Worm (Caenorhabditis elegans) whole organism, dauer: ENCODE measurements around the gene ptpn-22.

ENCODE experiments used
- unc-62 ChIP-seq: sonication (generic microtip); optimal IDR thresholded peaks from 2 replicates; lab custom pipeline; 2017; ENCODE audit warnings: missing biosample characterization, missing genetic modification reagents, missing genetic modification characterization

The ptpn-22 gene

DNA sequence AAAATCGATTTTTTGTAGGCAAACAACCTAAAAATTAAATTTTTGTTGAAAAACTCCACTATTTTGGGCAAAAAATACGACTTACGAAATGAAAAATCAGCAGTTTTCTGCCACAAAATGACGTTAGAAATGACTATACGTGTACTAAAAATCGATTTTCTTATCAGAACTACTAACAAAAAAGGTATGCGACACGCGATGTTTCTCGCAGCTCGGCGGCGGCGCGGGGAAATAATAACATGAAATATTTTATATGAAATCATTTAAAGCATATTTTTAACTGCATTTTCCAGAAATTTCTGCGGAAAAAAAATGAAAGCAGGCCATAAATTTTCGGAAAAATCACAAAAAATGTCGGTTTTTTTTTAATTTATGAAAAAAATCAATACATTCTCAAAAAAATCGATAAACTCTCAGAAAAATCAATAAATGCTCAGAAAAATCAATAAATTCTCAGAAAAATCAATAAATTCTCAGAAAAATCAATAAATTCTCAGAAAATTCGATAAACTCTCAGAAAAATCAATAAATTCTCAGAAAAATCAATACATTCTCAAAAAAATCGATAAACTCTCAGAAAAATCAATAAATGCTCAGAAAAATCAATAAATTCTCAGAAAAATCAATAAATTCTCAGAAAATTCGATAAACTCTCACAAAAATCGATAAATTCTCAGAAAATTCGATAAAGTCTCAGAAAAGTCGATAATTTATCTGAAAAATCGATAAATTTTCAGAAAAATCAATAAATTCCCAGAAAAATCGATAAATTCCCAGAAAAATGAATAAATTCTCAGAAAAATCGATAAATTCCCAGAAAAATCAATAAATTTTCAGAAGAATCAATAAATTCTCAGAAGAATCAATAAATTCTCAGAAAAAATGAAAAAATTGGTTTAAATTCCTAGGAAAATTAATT lies at the start of gene ptpn-22:
Gene ptpn-22 (minus strand): TSS at position 158 of the 919 bp plus-strand sequence.
- TF ChIP-seq unc-62 (GFP tag; lab: Kevin White, UChicago): no peak

DNA sequence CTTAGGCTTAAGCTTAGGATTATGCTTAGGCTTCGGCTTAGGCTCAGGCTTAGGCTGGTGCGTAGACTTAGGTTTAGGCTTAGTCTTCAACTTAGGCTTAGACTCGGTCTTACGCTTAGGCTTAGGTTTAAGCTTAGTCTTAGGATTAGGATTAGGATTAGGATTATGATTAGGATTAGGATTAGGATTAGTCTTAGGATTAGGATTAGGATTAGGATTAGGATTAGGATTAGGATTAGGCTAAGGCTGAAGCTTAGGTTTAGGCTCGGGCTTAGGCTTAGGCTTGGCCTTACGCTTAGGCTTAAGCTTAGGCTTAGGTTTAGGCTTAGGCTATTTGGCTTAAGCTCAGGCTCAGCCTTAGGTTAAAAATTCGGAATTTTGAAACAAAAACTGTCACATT lies 45.1 kb upstream of the ptpn-22 start:
- TF ChIP-seq unc-62 (GFP tag; lab: Kevin White, UChicago): no peak

DNA sequence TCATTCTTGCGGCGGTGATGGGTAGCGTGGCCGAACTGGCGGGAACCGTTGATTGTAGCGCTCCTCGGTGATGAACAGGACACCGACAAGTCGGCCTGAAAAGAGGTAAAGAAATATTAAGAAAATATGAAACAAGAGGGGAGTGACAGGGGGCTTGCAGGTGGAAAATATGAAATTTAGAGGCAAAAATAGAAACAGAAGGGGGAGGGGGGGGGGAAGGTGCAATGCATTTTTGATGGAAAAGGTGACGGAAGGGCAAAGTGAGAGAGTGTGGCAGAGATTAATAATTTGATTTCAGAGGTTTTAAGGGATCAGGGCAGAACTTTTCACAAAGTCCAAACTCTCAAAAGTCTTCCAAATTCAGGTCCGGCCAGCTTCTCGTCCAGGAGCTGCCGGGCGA lies 41.5 kb upstream of the ptpn-22 start, which contains the start of gene frpr-19:
Gene frpr-19 (minus strand): TSS at position 101 of the 400 bp plus-strand sequence.
- no peak for TF ChIP-seq unc-62 (GFP tag; lab: Kevin White, UChicago)

DNA sequence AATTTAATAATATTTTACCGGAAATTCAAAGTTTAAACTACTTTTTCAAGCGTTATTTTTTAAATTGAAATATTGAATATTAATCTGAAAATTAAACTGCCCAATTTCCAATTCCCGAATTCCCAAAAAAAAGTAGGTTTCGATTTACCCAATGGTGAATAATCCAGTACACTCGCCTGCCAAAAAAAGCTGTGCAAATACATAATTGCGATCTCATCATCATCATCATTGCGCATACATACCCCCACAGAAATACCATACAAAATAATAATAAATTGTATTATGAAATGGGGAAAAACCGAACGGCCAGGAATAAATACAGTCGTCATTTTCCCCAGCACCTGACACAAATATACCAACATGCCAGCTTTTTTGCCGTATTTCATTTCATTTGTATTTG lies 31.8 kb upstream of the ptpn-22 start, which contains the start of gene Y41D4A.1:
Gene Y41D4A.1 (plus strand): TSS at position 301 of the 400 bp plus-strand sequence.
- TF ChIP-seq unc-62 (GFP tag; lab: Kevin White, UChicago): no peak

DNA sequence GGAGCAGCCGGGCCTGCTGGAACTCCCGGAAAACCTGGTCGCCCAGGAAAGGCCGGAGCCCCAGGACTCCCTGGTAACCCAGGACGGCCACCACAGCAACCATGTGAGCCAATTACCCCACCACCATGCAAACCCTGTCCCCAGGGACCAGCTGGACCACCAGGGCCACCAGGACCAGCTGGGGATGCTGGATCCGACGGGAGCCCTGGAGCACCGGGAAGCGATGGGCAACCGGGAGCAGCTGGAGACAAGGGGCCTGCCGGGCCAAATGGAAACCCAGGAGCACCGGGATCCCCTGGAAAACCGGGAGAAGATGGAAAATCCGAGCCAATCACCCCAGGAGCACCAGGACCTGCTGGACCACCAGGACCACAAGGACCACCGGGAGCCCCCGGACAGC lies 29.0 kb upstream of the ptpn-22 start:
- no peak for TF ChIP-seq unc-62 (GFP tag; lab: Kevin White, UChicago)

DNA sequence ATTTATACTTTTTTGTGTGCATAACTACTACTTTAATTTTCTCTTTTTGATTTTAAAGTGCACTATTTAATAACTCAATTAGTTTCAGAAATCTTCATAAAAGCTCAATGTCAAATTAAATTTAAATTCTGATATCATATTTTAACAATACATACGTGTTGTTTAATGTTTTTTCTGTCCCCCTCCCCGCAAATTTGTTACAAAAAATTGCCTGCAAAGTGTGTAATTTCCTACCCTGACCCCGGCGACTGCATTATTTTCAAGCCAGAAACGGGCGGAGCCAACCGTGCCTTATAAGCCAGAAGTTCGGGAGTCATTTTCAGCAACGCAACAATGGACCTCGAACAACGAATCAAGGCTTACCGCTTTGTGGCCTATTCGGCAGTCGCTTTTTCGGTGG lies 28.2 kb upstream of the ptpn-22 start, which contains the start of gene col-108:
Gene col-108 (plus strand): TSS at position 301 of the 400 bp plus-strand sequence.
- no peak for TF ChIP-seq unc-62 (GFP tag; lab: Kevin White, UChicago)

DNA sequence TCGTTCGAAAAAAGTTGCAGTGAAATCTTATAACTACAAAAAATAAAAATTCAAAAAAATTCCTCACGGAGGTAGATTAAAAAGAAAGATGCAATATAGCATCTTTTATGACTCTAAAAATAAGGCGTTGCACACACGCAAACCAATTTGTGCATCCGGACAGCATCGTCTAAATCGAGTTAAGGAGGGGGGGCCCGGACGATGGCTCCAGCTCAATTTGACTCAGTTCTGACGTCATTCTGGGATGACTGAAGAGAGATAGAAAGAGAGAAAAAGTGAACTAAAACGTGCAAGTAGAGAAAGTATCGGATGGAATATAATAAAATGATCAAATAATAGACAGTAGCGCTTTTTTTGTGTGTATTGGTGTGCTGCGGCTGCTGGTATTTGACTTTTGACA lies 25.9 kb upstream of the ptpn-22 start:
- TF ChIP-seq unc-62 (GFP tag; lab: Kevin White, UChicago): no peak

DNA sequence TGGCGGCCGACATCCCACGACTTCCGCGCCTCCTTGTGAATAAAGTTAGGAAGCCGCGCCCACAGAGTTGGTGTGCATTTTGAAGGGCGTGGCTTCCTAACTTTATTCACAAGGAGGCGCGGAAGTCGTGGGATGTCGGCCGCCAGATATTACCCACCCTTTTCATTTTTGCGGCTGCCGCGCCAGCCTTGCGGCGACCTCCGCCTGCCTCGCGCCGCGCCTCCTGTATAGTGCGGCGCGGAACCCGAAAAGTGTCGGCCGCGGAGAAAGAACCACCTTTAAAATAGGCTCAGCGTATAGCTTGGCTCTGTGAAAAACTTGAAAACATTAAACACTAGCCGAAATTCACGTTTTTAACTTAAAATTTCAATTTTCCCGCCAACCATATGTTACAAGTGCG lies 23.4 kb upstream of the ptpn-22 start:
- TF ChIP-seq unc-62 (GFP tag; lab: Kevin White, UChicago): no peak

DNA sequence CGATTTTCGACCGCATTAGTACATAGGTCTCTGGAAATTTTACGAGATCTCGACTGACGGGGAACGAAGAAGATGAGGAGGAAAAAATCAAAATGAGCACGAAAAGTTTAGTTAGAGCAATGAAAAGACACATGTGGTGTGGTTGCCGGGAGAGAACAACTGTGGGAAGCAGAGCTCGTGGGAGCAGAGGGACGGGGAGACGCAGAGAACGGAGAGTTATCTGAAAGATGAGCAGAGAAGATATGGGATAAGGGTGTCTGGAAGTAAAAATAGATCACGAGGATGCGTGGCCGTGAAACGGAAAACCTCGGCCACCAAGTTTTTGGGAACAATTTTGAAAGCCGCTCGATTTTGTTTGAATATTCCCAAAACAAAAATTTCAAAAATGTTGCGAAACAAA lies 21.5 kb upstream of the ptpn-22 start, which contains the start of gene Y41D4A.7:
Gene Y41D4A.7 (minus strand): TSS at position 18 of the 400 bp plus-strand sequence.
- no peak for TF ChIP-seq unc-62 (GFP tag; lab: Kevin White, UChicago)

DNA sequence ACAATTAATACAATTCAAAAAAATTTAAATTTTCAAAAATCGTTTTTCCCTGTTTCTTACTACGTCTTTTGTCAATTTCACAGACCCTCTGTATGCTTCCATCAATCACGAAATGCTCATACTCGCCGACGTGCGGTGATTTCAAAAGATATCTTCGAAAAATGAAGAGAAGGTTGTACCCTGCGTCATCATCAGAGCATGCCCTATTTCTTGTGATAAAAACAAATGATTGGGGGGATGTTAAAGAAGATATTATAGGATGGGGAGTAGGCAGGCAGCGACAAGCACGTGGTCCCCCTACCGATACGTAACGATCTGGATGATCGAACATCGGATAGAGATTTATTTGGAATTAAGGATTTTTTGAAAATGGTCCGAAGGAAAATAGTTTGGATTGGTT lies 18.5 kb upstream of the ptpn-22 start:
- no peak for TF ChIP-seq unc-62 (GFP tag; lab: Kevin White, UChicago)

DNA sequence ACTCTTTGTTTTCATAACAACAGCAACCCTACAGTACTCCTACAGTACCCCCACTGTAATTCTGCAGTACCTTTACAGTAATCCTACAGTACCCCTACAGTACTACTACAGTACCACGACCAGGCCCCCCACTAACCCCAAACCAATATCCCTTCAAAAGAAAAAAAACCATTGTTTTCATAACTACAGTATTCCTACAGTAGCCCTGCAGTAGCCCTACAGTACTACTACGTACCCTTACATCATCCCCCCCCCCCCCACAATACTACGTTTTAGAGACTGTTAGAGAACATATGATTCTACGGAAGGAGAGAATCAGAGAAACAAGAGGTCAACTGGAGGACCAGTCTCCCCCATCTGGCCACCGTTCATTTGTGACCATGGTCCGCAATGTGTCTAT lies 13.4 kb upstream of the ptpn-22 start, which contains the start of gene Y41D4A.3:
Gene Y41D4A.3 (plus strand): TSS at position 301 of the 400 bp plus-strand sequence.
- TF ChIP-seq unc-62 (GFP tag; lab: Kevin White, UChicago): no peak

DNA sequence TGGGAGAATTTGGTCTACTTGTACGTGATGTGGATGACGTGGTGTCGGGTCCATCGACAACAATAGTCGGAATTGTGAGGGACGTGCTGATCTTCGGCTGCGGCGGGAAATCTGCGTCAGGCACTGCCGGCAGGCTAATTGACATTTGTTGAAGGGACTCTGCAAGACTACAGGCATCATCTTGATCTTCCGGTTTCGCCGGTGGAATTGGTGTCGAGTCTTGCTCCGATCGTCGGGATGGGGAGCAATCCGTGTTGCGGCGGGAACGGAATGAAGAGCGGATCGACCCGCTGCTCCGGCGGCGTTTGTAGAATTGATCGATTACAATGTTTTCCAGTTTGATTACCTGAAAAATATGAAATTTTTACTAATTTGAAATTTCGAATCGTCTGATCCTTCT lies 12.4 kb upstream of the ptpn-22 start:
- no peak for TF ChIP-seq unc-62 (GFP tag; lab: Kevin White, UChicago)

DNA sequence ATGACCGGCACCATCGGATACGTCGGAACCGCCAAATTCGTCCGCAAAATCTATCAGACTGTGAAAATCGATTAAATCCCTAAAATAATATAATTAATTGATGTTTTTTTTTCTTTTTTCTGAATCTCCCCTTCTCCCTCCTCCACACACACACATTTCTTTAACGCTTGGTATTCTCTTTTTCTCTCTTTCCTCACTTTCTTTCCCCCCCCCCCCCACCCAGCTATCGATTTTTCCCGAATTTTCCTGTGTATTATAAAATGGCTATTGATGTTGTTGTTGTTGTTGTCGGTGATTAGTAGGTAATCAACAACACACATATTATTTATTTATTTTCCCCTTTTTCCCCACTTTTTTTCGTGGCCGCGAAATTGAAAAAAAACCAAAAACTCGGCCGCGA lies 11.2 kb upstream of the ptpn-22 start:
- no peak for TF ChIP-seq unc-62 (GFP tag; lab: Kevin White, UChicago)

DNA sequence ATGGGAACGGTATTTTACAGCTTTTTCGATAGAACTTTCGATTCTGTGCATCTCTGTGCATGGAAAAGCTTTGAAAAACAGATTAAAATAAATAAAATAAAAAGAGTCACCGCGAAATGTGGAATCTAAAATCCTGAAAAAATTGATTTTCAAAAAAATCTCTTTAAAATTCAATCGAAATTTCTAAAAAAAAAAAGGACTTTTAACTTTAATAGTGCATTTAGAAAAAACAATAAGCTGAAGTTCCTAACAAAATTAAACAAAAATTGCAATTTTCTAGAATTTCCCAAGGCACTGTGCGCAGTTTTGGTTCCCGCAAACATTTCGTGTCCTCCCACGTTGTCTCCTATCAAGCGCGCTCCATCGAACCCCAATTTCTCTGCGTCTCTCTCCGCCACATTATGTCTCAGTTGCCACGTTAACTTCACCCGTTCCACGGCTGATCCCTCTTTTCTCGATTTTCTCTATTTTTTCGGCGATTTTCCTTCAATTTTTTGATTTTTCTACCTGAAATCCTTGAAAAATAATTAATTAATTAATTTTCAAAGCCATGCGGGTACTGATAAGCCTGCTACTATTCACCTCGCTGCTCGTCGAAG lies 5.5 kb upstream of the ptpn-22 start, which contains the start of the genes Y41D4A.6 and Y41D4A.4:
Gene Y41D4A.6 (minus strand): TSS at position 51 of the 599 bp plus-strand sequence.
Gene Y41D4A.4 (plus strand): TSS at position 549 of the 599 bp plus-strand sequence.
- TF ChIP-seq unc-62 (GFP tag; lab: Kevin White, UChicago): no peak

DNA sequence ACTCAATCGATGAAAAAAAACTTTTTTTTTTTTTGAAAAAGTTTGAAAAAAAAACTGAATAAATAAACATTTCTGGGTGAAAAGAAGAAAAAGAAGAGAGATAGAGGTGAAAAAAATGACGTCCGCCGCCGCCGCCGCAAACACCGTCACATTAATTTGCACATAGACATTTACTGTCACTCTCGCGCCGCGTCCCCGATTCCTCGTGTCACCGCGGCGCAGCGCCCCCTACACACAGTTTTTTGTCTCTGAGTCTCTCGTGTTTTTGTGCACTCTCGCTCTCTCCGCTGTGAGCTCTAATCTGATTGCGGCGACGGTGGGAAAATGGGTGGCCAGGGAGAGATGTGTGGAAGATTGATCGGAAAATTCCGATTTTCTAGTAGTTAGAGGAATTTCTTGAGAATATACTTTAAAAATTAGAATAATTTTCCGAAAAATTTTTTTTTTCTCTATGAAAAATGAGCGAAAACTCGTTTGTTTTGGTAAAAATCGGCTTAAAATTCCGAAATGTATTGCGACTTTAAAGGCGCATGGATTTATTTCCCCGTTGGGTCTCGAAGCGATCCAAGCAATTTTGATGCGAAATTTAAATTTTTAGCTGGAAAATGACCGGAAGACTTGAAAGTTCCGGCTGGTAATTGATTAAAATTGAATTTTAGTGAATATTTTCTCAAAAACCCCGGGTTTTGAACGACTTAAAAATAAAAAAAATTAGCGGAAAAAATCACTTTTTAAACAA lies 527 bp downstream of the ptpn-22 start:
- no peak for TF ChIP-seq unc-62 (GFP tag; lab: Kevin White, UChicago)
